Fruit fly (Drosophila melanogaster): ENCODE results near the gene CG7203.
"Not testable (repeated sequence)": the region's sequence is repeated elsewhere in the genome, so short reads cannot be mapped to it uniquely, and the experiment has no call there.

The CG7203 gene

dm6 chr2L:7767328-7767727, 14.3 kb upstream of the CG7203 start, which contains the start of gene CG7191:
Gene CG7191, plus strand, starts transcription at chr2L:7767628.
- TF ChIP-seq CTCF (optimal IDR thresholded peaks at IDR 0.05) (no peak), CG8478 (optimal IDR thresholded peaks at IDR 0.05) (no peak)

DNA sequence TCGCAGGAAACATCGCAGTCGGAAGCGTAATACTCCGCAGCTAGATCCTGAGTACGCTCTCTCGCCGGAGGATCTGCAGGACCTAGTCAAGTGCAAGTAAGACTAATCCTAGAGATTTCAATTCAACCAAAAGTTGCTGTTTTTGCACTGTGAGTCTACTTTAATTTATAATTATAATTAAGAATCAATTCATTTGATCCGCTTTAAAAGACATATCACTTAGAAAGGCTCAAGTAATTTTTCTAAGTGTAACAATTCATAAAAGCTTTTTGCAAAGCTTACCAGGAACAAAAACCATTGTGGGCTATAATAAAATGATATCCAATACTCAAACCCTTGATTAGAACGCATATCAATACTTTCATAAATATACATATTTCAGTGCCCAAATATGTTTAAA, 3.8 kb upstream of the CG7203 start:
- TF ChIP-seq CG8478 (optimal IDR thresholded peaks at IDR 0.05) = no peak
- TF ChIP-seq CTCF (optimal IDR thresholded peaks at IDR 0.05) = no peak

DNA sequence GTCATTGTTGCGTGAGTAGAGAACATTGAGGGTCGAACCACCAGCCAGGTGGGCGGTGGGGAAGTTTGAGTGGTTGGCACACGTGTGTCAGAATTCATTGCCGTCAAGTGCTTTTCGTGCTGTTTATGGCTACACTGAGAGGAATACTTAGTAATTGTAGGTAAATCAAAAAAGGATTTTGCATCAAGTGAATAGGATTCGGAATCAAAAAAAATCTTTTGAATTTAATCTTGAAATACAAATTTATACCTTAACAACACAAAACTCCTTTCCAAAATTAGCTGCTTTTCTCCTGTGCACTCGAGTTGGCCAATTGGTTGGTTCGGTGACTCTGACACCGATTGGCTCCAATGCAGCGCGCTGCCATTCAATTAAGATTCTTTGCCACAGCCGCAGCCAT, 1.6 kb upstream of the CG7203 start:
- no peak for TF ChIP-seq CTCF (optimal IDR thresholded peaks at IDR 0.05)
- no peak for TF ChIP-seq CG8478 (optimal IDR thresholded peaks at IDR 0.05)

DNA sequence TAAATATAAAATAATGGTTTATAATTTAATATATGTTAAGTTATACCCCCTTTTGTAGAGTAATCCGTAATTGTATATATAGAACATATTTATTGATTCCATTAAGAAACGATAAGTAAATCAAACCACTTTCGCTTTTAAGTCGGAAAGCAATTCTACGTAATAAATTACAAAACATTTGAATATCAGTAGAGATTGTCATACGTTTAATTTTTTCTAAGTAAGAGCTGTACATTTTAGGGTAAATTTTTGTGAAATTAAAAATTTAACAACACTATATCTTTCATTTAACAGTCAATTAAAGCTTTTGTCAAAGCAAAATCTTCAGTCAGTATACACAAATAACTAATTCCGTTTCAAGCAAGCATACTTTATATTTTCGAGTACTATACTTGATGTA, 888 bp upstream of the CG7203 start, which contains the start of gene CG46025:
CG46025 (plus strand) TSS at position 301 of the 400 bp plus-strand sequence.
- TF ChIP-seq CTCF (optimal IDR thresholded peaks at IDR 0.05) = no peak
- TF ChIP-seq CG8478 (optimal IDR thresholded peaks at IDR 0.05) = no peak

DNA sequence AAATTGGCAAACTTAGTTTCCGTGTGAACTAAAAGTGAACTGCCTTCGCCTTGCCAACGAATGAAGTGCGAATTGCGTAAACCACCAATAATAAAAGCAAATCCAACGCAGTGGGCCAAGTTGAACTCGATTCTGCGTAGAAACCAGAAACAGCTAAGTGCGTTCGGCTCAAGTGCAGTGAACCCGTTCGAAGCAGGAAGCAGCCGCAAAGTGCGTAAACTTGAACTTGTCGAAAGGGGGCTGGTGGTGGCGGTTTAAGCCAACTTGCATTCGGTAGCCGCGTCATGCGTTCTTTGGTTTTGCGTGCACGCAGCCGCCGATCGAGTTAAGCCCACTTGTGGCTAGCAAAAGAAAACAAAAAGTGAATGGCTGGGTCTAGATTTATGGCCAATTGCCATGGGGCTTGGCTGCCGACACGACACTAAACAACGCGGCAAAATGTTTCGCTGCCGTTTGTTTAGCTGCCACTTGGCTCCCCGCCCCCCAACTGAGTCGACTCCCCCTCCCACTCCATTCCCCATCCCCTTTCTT, 2.3 kb downstream of the CG7203 start:
- TF ChIP-seq CTCF (optimal IDR thresholded peaks at IDR 0.05) = no peak
- TF ChIP-seq CG8478 (optimal IDR thresholded peaks at IDR 0.05) = no peak

DNA sequence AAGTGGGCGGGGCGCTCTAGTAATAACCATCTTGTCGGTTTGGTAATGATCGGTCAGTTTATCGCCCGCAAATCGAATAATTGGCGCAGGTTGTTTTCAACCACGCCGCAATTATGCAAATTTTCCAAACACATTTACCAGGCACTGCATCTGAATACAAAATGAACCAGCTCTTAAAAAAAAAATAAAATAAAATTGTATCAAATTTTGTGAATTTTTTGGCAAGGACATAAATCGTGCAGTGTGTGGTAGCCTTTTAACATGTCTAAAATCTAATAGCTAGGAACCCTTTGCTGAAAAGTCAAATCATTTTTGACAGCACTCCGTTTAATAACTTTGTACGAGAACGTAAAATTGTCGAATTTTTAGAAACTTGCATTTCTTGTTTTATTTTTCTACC, 6.0 kb downstream of the CG7203 start, which contains the start of gene ATPsynGL:
ATPsynGL (plus strand) TSS at position 301 of the 400 bp plus-strand sequence.
- TF ChIP-seq CTCF (optimal IDR thresholded peaks at IDR 0.05) (no peak), CG8478 (optimal IDR thresholded peaks at IDR 0.05) (no peak)

- TF ChIP-seq CTCF (optimal IDR thresholded peaks at IDR 0.05) (no peak), CG8478 (optimal IDR thresholded peaks at IDR 0.05) (no peak)
Observed at dm6 chr2L:7744739-7745138, 8.2 kb downstream of the CG7203 start, which contains the start of gene CG7214. Gene CG7214, minus strand, starts transcription at chr2L:7744839.

- TF ChIP-seq CG8478 (optimal IDR thresholded peaks at IDR 0.05) (no peak), CTCF (optimal IDR thresholded peaks at IDR 0.05) (no peak)
Observed at dm6 chr2L:7744208-7744607, 8.8 kb downstream of the CG7203 start.

- TF ChIP-seq CG8478 (optimal IDR thresholded peaks at IDR 0.05) (no peak), CTCF (optimal IDR thresholded peaks at IDR 0.05) (no peak)
Observed at dm6 chr2L:7741437-7741836, 11.5 kb downstream of the CG7203 start, which contains the start of gene Acp1. Gene Acp1, minus strand, starts transcription at chr2L:7741537.

DNA sequence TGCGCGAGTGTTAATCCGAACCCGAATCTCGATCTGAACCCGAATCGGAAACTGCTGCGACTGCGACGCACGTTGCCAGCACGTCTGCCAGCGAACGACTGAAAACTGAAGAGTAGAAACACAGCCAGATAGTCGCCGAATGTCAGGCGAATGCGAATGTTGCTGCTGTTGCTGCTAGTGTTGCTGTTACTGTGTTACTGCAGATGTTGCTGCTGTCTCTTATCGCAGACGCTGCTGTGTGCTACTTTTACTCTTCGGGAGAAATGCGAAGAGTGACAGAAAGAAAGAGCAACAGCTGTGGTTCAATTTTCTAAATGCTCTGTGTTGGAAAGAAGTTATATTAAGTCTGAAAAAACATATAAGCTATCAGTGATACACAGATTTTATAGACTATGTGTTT, 14.3 kb downstream of the CG7203 start, which contains the start of gene CG31904:
CG31904 (minus strand) TSS at position 101 of the 400 bp plus-strand sequence.
- not testable (repeated sequence) for TF ChIP-seq CTCF, CG8478 (optimal IDR thresholded peaks at IDR 0.05)

dm6 chr2L:7732570-7732969, 20.4 kb downstream of the CG7203 start, which contains the start of gene CG13796:
Gene CG13796, minus strand, starts transcription at chr2L:7732670.
- not testable (repeated sequence) for TF ChIP-seq CG8478, CTCF (optimal IDR thresholded peaks at IDR 0.05)

DNA sequence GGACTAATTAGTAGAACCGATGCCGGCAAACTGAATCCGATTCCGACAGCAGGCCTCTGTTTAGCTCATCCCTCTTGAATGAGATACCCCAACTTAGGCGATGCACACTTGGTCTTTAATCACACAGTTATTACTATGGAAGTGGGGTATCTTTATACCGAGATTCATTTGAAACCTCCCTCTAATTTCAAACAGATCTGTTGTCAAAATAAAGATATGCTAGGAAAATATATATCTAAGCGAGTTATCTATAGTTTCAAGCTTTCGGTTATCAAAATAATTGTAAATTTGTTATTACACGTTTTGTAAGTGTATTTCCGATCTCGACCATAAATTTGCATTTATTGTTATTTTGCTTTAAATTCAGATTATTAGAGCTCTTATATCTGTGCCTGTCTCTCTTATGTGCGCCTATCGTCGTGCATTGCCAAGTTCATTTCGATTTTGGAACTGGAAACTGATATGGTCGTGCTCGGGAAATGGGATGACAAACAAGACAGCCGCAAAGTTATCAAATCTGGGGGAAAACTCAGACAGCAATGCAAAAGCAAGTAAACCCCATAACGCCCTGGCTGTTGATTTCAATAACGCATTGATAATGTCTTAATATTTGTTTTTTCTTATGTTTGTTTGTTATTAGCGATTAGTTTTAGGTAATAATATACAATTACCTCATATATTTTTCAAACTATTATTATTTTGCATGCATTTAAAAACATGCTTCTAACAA, 26.6 kb downstream of the CG7203 start, which contains the start of gene CG13795:
CG13795 (minus strand) TSS at position 31 of the 730 bp plus-strand sequence.
- TF ChIP-seq CG8478 (optimal IDR thresholded peaks at IDR 0.05) (no peak), CTCF (optimal IDR thresholded peaks at IDR 0.05) (no peak)

dm6 chr2L:7722723-7723122, 30.3 kb downstream of the CG7203 start, which contains the start of gene CG13794:
Gene CG13794, minus strand, starts transcription at chr2L:7722823.
- TF ChIP-seq CTCF (optimal IDR thresholded peaks at IDR 0.05) (no peak), CG8478 (optimal IDR thresholded peaks at IDR 0.05) (no peak)

- no peak for TF ChIP-seq CTCF (optimal IDR thresholded peaks at IDR 0.05)
- no peak for TF ChIP-seq CG8478 (optimal IDR thresholded peaks at IDR 0.05)
Observed at dm6 chr2L:7722102-7722501, 30.9 kb downstream of the CG7203 start.

dm6 chr2L:7719387-7719786, 33.6 kb downstream of the CG7203 start, which contains the start of gene CG13793:
Gene CG13793, minus strand, starts transcription at chr2L:7719487.
- no peak for TF ChIP-seq CG8478 (optimal IDR thresholded peaks at IDR 0.05)
- TF ChIP-seq CTCF (optimal IDR thresholded peaks at IDR 0.05) = no peak

DNA sequence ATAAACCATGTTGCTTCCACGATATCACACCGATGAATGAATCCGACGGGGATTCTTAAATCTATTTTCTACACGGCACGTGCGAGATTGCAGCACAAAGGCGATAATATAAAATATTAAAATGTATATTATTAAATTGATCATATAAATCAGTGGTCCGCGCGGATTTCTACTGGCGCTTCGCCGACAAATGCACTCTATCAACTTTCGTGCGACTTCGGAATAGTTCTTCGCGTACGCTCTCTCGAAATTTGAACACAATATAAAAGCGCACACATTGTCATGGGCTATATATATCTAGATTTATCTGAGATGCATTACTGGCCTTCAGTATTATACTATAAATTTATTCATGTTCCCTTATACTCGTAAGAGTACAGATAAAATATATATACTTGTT, 36.4 kb downstream of the CG7203 start, which contains the start of gene CG33296:
CG33296 (minus strand) TSS at position 101 of the 400 bp plus-strand sequence.
- no peak for TF ChIP-seq CTCF (optimal IDR thresholded peaks at IDR 0.05)
- no peak for TF ChIP-seq CG8478 (optimal IDR thresholded peaks at IDR 0.05)

Measured in S2 (cell line).